Fruit fly (Drosophila melanogaster) S2 (cell line): Measurements from ENCODE around the gene Polr3D.

Source experiments
- CG8478 ChIP-seq: fragments of >200 bp; optimal IDR thresholded peaks from 2 replicates; lab custom pipeline; 2018
- CTCF ChIP-seq, 2 experiments: fragments of >200 bp; optimal IDR thresholded peaks; 2 replicates each; lab custom pipeline; 2018

The Polr3D gene

dm6 chr3L:18106021-18106944, 3.1 kb downstream of the Polr3D start, which contains the start of the genes CG13698 and mRpS26:
Gene CG13698 (minus strand): TSS chr3L:18106149.
Gene mRpS26 (plus strand): TSS chr3L:18106579.
- no peak for TF ChIP-seq CG8478 (lab: Kevin White, UChicago)
- no peak for TF ChIP-seq CTCF (optimal IDR thresholded peaks at IDR 0.05; lab: Kevin White, UChicago)

- TF ChIP-seq CTCF (optimal IDR thresholded peaks at IDR 0.05; lab: Kevin White, UChicago) (no peak), CG8478 (lab: Kevin White, UChicago) (no peak)
Measured at dm6 chr3L:18105343-18106020, 3.9 kb downstream of the Polr3D start.

dm6 chr3L:18102161-18102565, 7.2 kb downstream of the Polr3D start:
- TF ChIP-seq CTCF (optimal IDR thresholded peaks at IDR 0.05; lab: Kevin White, UChicago) (no peak), CG8478 (lab: Kevin White, UChicago) (no peak)

DNA sequence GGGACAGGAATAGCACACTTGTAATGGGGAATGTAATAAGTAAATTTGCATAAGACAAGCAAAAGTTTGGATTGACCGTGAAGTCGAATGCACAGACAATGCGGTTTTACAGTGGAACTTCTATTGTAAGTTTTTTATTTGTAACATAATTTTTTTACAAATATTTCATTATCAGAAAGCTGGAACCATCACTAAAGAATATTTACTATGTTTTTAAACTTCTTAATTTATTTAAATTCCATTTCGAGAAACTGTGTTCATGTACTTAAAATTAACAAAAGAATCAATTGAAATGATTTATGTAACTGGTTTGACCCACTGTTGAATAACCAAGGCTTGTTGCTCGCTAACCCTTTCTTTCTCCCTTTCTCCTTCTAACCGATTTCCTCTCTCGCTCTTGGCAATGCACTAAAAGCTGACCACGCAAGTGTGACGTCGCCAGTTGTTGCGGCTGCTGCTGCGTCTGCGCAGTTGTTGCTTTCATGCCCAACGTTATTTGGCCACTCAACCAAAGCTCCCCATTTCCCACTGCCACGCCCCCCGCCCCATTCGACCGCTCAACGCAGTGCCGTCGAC, 7.9 kb downstream of the Polr3D start:
- TF ChIP-seq CG8478 (lab: Kevin White, UChicago) (no peak), CTCF (optimal IDR thresholded peaks at IDR 0.05; lab: Kevin White, UChicago) (no peak)

dm6 chr3L:18099715-18100114, 9.7 kb downstream of the Polr3D start:
- TF ChIP-seq CTCF (optimal IDR thresholded peaks at IDR 0.05; lab: Kevin White, UChicago) (no peak), CG8478 (lab: Kevin White, UChicago) (no peak)

dm6 chr3L:18096726-18097125, 12.6 kb downstream of the Polr3D start:
- no peak for TF ChIP-seq CG8478 (lab: Kevin White, UChicago)
- no peak for TF ChIP-seq CTCF (optimal IDR thresholded peaks at IDR 0.05; lab: Kevin White, UChicago)

- no peak for TF ChIP-seq CTCF (optimal IDR thresholded peaks at IDR 0.05; lab: Kevin White, UChicago)
- no peak for TF ChIP-seq CG8478 (lab: Kevin White, UChicago)
Measured at dm6 chr3L:18093875-18094274, 15.5 kb downstream of the Polr3D start.

DNA sequence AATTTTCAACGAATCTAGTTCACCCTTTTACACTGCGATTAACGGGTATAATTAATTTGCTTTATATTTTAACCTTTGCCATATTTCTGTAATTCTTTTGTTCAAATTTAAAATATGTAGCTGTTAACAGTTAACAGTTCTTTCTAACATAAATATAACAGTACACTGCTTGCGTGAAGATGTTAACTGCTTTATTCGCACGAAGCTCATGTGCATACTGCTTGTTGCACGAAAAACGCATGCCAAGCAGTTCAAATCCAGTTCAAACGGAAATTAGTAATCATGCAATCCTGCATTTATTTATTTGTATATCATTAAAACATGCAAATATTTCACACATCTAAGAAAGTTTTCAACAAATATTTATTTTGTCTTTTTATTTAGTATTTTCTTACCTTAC, 21.3 kb downstream of the Polr3D start:
- no peak for TF ChIP-seq CG8478 (lab: Kevin White, UChicago)
- TF ChIP-seq CTCF (optimal IDR thresholded peaks at IDR 0.05; lab: Kevin White, UChicago): peak; percentile 35 to 65

DNA sequence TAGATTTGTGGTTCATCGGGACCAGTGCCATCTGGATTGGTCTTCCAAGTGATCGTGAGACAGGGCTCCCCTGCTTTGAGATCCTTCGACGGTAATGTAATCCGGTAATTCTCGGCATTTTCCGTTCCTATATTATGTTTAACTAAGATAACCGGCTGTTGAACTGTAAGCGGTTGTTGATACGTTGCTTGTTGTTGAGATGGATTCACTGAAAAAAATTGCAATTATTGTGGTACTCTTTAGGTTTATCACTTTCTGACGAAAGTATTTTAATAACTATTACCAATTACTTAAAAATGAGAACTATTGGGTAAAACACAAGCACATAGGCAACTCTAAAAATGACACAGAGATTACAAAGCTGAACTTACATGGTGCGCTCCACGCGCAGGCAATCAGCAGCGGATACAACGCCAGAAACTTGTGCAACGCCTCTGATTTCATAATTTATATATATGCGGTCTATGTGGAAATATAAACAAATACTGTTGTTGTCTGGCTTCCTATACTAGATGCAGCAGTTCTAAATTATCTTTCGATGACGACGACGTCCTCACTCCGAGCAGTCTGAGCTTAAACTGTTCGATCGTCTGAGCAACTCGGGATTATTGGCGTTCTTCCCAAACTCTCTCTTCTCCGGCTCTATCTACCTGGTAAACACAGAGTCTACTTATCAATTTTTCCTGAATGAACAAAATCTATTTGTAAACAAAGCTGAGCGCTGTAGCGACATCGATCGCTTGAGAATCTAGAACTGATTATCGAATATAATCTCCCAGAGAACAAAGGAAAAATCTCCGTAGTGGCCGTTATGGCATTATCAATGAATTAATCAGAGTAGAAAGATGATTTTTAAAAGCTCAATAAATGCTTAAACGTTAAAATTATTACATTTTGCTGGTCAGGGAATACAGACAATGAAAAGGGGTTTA, 22.4 kb downstream of the Polr3D start, which contains the start of gene CG34253:
Gene CG34253 (minus strand): TSS at position 567 of the 932 bp plus-strand sequence.
- no peak for TF ChIP-seq CG8478 (lab: Kevin White, UChicago)
- no peak for TF ChIP-seq CTCF (optimal IDR thresholded peaks at IDR 0.05; lab: Kevin White, UChicago)

DNA sequence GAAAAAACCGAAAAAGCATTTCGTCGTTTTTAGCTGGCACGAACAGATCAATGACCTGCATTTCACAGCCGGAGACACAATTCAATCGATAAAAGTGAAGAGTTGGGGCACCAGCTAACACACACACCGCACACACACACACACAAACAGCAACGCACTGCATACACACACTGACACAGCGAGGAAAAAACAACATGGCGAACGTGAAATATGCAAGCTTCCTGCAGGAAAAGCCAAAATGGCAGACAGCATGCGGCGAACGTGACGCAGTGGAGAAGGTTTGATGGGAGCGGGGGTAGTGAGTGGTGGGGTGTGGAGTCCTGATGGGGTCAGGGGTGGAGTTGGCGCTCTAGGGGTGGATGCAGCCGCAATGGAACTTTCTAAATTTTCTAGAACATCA, 25.4 kb downstream of the Polr3D start:
- TF ChIP-seq CG8478 (lab: Kevin White, UChicago): no peak
- TF ChIP-seq CTCF (optimal IDR thresholded peaks at IDR 0.05; lab: Kevin White, UChicago): no peak

DNA sequence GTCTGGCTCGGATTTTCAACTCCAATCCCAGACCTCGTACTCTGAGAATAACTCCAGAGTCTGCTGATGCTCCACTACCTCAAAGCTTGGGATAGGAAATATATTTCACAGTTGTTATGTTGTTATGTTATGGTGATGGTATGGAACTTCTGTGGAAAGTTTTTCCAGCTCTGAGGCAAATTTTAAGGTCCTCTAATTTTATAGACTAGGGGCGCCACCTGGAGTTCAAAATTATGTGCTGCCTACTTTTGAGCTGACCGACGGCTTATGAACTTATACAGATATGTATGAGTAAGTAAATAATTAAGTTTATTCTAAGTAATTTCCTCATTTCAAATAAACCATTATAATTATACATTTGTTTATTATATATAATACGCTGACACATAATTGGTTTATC, 26.0 kb downstream of the Polr3D start:
- peak; percentile 69 to 86 for TF ChIP-seq CTCF (optimal IDR thresholded peaks at IDR 0.05; lab: Kevin White, UChicago)
- no peak for TF ChIP-seq CG8478 (lab: Kevin White, UChicago)

DNA sequence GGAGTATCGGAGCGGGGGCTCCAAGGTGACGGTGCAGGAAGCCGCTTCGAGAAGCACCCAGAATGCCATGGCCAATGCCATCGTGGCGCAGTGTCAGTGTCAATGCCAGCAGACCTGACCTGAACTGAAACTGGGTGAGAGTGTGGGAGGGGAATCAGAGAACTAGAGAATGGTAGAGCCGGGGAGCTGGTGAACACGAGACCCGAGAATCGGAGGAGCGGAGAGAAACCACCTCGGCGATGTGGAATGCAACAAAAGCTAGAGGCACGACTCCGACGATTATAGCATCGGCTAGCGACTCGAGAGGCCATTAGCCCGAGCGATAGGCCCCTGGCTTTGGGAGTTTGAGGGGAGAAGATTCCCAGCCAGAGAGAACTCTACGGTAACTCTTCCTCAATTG, 27.4 kb downstream of the Polr3D start:
- TF ChIP-seq CTCF (optimal IDR thresholded peaks at IDR 0.05; lab: Kevin White, UChicago) (no peak), CG8478 (lab: Kevin White, UChicago) (no peak)

DNA sequence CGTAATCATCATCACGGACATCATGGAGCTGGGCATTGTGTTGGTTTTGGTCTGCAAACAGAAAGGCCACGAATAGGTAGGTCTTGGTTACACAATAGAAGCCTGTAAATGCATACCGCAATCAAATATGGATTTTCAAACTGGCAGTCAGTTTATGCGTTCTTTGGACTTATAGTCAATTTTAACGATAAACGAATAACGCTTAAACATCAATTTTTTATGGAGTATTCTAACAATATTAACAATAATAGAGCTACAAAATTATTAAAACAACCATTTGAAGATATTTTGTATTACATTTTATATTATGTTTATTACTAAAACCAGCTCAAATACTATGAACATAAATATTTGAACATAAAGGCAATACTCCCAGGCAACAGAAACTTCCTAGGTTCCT, 27.9 kb downstream of the Polr3D start:
- TF ChIP-seq CG8478 (lab: Kevin White, UChicago): no peak
- TF ChIP-seq CTCF (optimal IDR thresholded peaks at IDR 0.05; lab: Kevin White, UChicago): no peak
